Worm (Caenorhabditis elegans) whole organism, mixed stage, embryonic: ENCODE data around the gene atp-4.

ENCODE experiments used
- M03D4.4 ChIP-seq: sonication (generic microtip); optimal IDR thresholded peaks from 2 replicates; lab custom pipeline; 2017; ENCODE audit warnings: mild to moderate bottlenecking, missing genetic modification characterization, missing compliant biosample characterization
- blmp-1 ChIP-seq: fragments of 150-350 bp; optimal IDR thresholded peaks from 2 replicates; lab custom pipeline; 2014; ENCODE audit warnings: missing biosample characterization, missing genetic modification characterization
- ceh-39 ChIP-seq: fragments of 150-350 bp; optimal IDR thresholded peaks from 2 replicates; lab custom pipeline; 2014; ENCODE audit warnings: missing biosample characterization, missing genetic modification characterization
- ceh-43 ChIP-seq: fragments of 200-800 bp; sonication (Bioruptor generic); optimal IDR thresholded peaks from 2 replicates; lab custom pipeline; 2018; ENCODE audit warnings: mild to moderate bottlenecking, missing genetic modification characterization, moderate library complexity, missing compliant biosample characterization
- ceh-83 ChIP-seq: fragments of 200-800 bp; sonication (Bioruptor generic); optimal IDR thresholded peaks from 2 replicates; lab custom pipeline; 2018; ENCODE audit warnings: mild to moderate bottlenecking, missing genetic modification characterization, missing compliant biosample characterization
- ces-1 ChIP-seq: fragments of 150-350 bp; optimal IDR thresholded peaks from 2 replicates; lab custom pipeline; 2014; ENCODE audit warnings: missing biosample characterization, missing genetic modification reagents, missing genetic modification characterization
- cnd-1 ChIP-seq: fragments of 200-800 bp; sonication (Bioruptor generic); optimal IDR thresholded peaks from 2 replicates; lab custom pipeline; 2018; ENCODE audit warnings: mild to moderate bottlenecking, missing genetic modification characterization, missing compliant biosample characterization
- drap-1 ChIP-seq: fragments of 200-800 bp; sonication (Bioruptor generic); optimal IDR thresholded peaks from 3 replicates; lab custom pipeline; 2018; ENCODE audit warnings: mild to moderate bottlenecking, missing genetic modification characterization, missing compliant biosample characterization
- elt-1 ChIP-seq: sonication (generic microtip); optimal IDR thresholded peaks from 2 replicates; lab custom pipeline; 2017; ENCODE audit warnings: missing genetic modification characterization, mild to moderate bottlenecking, missing compliant biosample characterization, antibody characterized with exemption, moderate library complexity, borderline replicate concordance; ENCODE audit not compliant: insufficient read depth
- elt-3 ChIP-seq: fragments of 150-350 bp; optimal IDR thresholded peaks from 2 replicates; lab custom pipeline; 2014; ENCODE audit warnings: missing biosample characterization, missing genetic modification characterization
- ham-2 ChIP-seq: fragments of 200-800 bp; sonication (Bioruptor generic); optimal IDR thresholded peaks from 2 replicates; lab custom pipeline; 2018; ENCODE audit warnings: mild to moderate bottlenecking, missing genetic modification characterization, missing compliant biosample characterization
- hlh-1 ChIP-seq: fragments of 150-350 bp; optimal IDR thresholded peaks from 2 replicates; lab custom pipeline; 2014; ENCODE audit warnings: missing biosample characterization, missing genetic modification reagents, missing genetic modification characterization
- lin-13 ChIP-seq: fragments of 150-350 bp; optimal IDR thresholded peaks from 2 replicates; lab custom pipeline; 2014; ENCODE audit warnings: missing biosample characterization, missing genetic modification characterization
- lin-32 ChIP-seq: fragments of 200-800 bp; sonication (Bioruptor generic); optimal IDR thresholded peaks from 2 replicates; lab custom pipeline; 2018; ENCODE audit warnings: mild to moderate bottlenecking, missing genetic modification characterization, missing compliant biosample characterization
- lsy-2 ChIP-seq: fragments of 150-350 bp; optimal IDR thresholded peaks from 2 replicates; lab custom pipeline; 2014; ENCODE audit warnings: missing biosample characterization, missing genetic modification characterization
- mab-5 ChIP-seq: fragments of 150-350 bp; optimal IDR thresholded peaks from 2 replicates; lab custom pipeline; 2014; ENCODE audit warnings: missing biosample characterization, missing genetic modification characterization
- mep-1 ChIP-seq: fragments of 150-350 bp; optimal IDR thresholded peaks from 2 replicates; lab custom pipeline; 2017; ENCODE audit warnings: missing biosample characterization, missing genetic modification reagents, missing genetic modification characterization, inconsistent platforms
- mls-2 ChIP-seq: sonication (generic microtip); optimal IDR thresholded peaks from 2 replicates; lab custom pipeline; 2016; ENCODE audit warnings: mild to moderate bottlenecking, missing genetic modification characterization, moderate library complexity, missing compliant biosample characterization
- nhr-12 ChIP-seq: fragments of 150-350 bp; optimal IDR thresholded peaks from 2 replicates; lab custom pipeline; 2014; ENCODE audit warnings: missing biosample characterization, missing genetic modification characterization
- nhr-2 ChIP-seq: fragments of 150-350 bp; optimal IDR thresholded peaks from 2 replicates; lab custom pipeline; 2014; ENCODE audit warnings: missing biosample characterization, missing genetic modification characterization
- nhr-76 ChIP-seq: sonication (generic microtip); optimal IDR thresholded peaks from 2 replicates; lab custom pipeline; 2017; ENCODE audit warnings: missing biosample characterization, missing genetic modification characterization
- snpc-4 ChIP-seq: fragments of 150-350 bp; optimal IDR thresholded peaks from 2 replicates; lab custom pipeline; 2014; ENCODE audit warnings: missing biosample characterization, missing genetic modification characterization
- sptf-1 ChIP-seq: sonication (generic microtip); optimal IDR thresholded peaks from 2 replicates; lab custom pipeline; 2017; ENCODE audit warnings: mild to moderate bottlenecking, missing genetic modification characterization, moderate library complexity, missing compliant biosample characterization
- tbx-8 ChIP-seq: fragments of 200-800 bp; sonication (Bioruptor generic); optimal IDR thresholded peaks from 2 replicates; lab custom pipeline; 2018; ENCODE audit warnings: mild to moderate bottlenecking, missing genetic modification characterization, moderate library complexity, missing compliant biosample characterization
- unc-120 ChIP-seq: sonication (generic microtip); optimal IDR thresholded peaks from 2 replicates; lab custom pipeline; 2017; ENCODE audit warnings: missing genetic modification characterization, missing compliant biosample characterization; ENCODE audit not compliant: poor library complexity, severe bottlenecking
- unc-39 ChIP-seq: fragments of 150-350 bp; optimal IDR thresholded peaks from 2 replicates; lab custom pipeline; 2014; ENCODE audit warnings: missing biosample characterization, missing genetic modification characterization
- unc-62 ChIP-seq: fragments of 150-350 bp; optimal IDR thresholded peaks from 2 replicates; lab custom pipeline; 2014; ENCODE audit warnings: missing biosample characterization, missing genetic modification reagents, missing genetic modification characterization

Gene atp-4

DNA sequence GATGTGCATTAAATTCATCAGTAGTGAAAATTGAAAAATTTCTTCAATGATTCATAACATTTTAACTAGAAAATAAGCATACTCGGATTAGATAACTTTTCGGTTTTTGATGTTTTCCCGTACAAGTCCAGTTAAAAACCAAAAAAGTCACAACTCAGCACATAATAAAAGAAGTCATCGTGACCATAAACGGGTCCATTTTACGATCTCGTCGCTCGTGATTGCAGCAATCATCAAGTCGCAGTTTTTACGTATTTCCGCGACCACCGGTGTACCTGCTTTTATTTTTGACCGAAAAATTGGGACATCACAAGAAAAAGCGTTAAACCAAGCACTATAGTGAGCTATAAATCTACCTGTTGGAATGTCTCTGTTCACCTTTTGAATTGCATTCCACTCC lies 34.3 kb upstream of the atp-4 start:
- no peak for TF ChIP-seq hlh-1 (tag; lab: Kevin White, UChicago)
- TF ChIP-seq drap-1: no peak
- TF ChIP-seq blmp-1 (tag; lab: Kevin White, UChicago): no peak
- TF ChIP-seq mab-5: no peak
- no peak for TF ChIP-seq unc-39 (tag; lab: Kevin White, UChicago)
- TF ChIP-seq lsy-2 (tag; lab: Kevin White, UChicago): no peak

DNA sequence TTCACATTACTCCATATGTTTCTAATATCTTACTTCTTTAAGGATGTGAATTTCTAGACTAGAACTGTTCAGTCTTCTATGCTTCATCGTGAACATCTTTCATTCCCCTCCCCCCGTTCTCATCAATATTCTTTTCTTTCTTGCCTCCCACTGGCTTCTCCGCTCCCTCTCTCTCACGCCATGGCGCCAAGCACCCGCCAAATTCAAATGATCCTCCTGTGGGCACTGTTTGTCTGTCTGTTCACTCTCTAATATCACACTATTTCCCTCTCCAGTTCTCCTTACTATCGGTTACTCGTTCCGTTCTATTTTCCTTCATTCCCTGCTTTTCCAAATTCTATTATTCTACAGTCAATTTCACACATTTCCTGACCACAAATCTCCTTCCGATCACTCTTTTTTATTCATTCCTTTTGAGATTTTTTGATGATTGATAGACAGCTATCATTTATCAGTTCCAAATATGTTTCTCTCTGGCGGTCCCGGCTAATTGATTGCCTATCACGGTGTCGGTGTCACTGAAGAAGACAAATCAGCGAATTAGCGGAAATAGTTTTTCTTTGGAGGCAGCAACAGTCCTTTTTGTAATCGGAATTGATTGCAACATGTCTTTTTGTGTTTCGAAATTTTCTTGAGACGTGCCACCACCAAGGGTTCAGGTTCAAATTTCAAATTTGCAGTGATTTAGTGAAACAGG lies 31.5 kb upstream of the atp-4 start:
- no peak for TF ChIP-seq blmp-1 (tag; lab: Kevin White, UChicago)
- no peak for TF ChIP-seq lin-13 (tag; lab: Kevin White, UChicago)
- no peak for TF ChIP-seq nhr-12 (tag; lab: Kevin White, UChicago)
- TF ChIP-seq mls-2 (tag; lab: Kevin White, UChicago): no peak
- TF ChIP-seq ces-1 (GFP tag; lab: Kevin White, UChicago): no peak
- TF ChIP-seq unc-120 (tag; lab: Kevin White, UChicago): no peak
- TF ChIP-seq sptf-1 (tag; lab: Kevin White, UChicago): no peak
- TF ChIP-seq snpc-4 (tag; lab: Kevin White, UChicago): no peak
- no peak for TF ChIP-seq hlh-1 (tag; lab: Kevin White, UChicago)
- TF ChIP-seq ham-2 (GFP tag; lab: Kevin White, UChicago): no peak
- no peak for TF ChIP-seq ceh-83 (GFP tag; lab: Kevin White, UChicago)
- no peak for TF ChIP-seq elt-1 (tag; lab: Kevin White, UChicago)
- TF ChIP-seq ceh-43 (GFP tag; lab: Kevin White, UChicago): no peak
- no peak for TF ChIP-seq tbx-8
- TF ChIP-seq cnd-1: no peak
- TF ChIP-seq elt-3 (tag; lab: Kevin White, UChicago): no peak

DNA sequence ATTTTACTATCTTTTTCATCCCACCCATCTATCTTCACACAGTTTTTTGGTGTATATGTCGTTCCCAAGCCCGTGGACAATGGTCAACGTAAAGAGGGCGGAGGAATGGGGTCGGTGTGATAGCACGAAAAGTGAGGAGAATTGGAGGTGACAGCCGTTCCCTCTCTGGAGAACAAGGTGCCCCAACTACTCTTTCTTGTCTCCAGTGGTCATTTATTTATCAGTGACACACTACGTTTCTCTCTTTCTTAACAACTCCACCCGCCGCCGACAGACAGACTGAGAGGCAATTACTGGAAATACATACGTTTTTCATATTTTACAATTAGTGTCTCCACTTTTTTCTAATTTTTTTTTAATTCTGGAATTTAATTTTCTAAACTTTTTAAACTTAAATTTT lies 30.0 kb upstream of the atp-4 start:
- TF ChIP-seq mls-2 (tag; lab: Kevin White, UChicago) (no peak), cnd-1 (no peak), hlh-1 (tag; lab: Kevin White, UChicago) (peak; percentile 66), elt-1 (tag; lab: Kevin White, UChicago) (no peak), mep-1 (tag; lab: Kevin White, UChicago) (no peak), unc-62 (GFP tag; lab: Kevin White, UChicago) (peak; percentile 3)

DNA sequence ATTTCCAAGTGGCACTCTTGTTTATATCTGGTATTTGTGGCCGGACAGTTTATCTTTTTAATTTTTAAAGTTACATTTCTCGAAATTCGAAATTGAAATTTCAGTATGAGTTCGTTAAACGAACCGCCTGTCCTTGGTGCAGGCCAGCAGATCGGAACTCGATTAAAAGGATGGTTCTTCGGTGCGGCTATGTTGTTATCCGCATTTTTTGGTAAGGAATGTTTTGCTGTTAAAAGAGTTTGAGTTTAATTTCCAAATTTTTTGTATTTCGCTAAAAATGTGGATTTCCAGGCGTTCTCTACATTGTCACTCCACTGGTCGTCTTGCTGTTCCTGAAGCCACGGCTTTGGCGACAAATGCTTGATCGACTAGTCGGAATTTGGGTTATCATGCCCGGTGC lies 26.2 kb upstream of the atp-4 start, which contains the start of gene acl-9:
Gene acl-9 (plus strand): TSS at position 105 of the 400 bp plus-strand sequence.
- TF ChIP-seq ceh-39 (tag; lab: Kevin White, UChicago) (no peak), lin-13 (tag; lab: Kevin White, UChicago) (no peak), unc-62 (GFP tag; lab: Kevin White, UChicago) (no peak), lin-32 (GFP tag; lab: Kevin White, UChicago) (no peak), mep-1 (tag; lab: Kevin White, UChicago) (no peak), M03D4.4 (tag; lab: Kevin White, UChicago) (no peak)

DNA sequence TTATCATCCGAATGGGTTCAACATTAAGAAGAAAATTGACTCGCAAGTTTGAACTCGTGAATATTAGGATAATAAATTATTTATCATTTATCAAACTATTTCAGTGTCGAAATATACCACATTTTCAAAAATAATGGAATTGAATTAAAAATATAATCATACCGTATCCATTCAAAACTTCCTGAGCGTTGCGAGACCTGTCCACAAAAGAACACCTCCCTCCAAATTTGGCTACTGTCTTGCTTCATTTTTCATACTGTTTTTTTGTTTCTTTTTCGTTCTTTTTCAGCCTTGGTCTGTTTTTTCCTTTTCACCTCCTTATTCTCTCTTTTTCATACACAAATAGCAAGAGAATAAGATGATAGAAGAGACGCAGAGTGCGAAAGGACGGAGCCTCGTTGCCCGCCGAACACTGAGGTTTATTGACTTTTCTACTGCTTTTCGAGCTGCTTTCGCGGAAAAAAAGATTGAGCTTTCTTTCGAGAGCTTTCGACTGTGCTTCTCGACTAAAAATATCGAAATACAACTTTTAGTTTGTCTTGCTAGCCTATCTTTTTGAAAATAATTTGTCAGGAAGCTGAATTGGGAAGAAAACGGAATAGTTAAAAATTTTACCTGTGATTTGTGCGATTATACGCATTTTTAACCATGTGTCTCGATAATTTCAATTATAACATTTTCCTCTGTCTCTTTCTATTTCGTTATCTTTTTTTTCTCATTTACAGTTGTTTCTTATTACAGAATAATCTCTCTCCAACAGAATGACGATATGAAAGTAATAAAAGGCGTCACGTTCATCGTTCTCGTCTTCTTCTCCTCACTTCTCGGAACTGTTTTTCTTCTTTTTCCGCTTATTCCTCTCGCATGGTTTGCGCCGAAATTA lies 23.5 kb upstream of the atp-4 start, which contains the start of gene acl-8:
Gene acl-8 (plus strand): TSS at position 742 of the 883 bp plus-strand sequence.
- TF ChIP-seq elt-3 (tag; lab: Kevin White, UChicago) (no peak), blmp-1 (tag; lab: Kevin White, UChicago) (no peak), mep-1 (tag; lab: Kevin White, UChicago) (no peak), lsy-2 (tag; lab: Kevin White, UChicago) (no peak), nhr-2 (no peak), lin-32 (GFP tag; lab: Kevin White, UChicago) (no peak), nhr-76 (no peak), hlh-1 (tag; lab: Kevin White, UChicago) (no peak), elt-1 (tag; lab: Kevin White, UChicago) (no peak), ceh-39 (tag; lab: Kevin White, UChicago) (no peak), mab-5 (no peak), unc-120 (tag; lab: Kevin White, UChicago) (no peak), snpc-4 (tag; lab: Kevin White, UChicago) (no peak), unc-62 (GFP tag; lab: Kevin White, UChicago) (no peak), sptf-1 (tag; lab: Kevin White, UChicago) (no peak)
